Worm (Caenorhabditis elegans) whole organism, L4 larva: Measurements from ENCODE around the gene Y54E2A.8.

Source experiments
- F10B5.3 ChIP-seq: sonication (generic microtip); optimal IDR thresholded peaks from 2 replicates; lab custom pipeline; 2016; ENCODE audit warnings: mild to moderate bottlenecking, missing genetic modification characterization, missing compliant biosample characterization
- F26F4.8 ChIP-seq: fragments of 200-800 bp; sonication (Bioruptor generic); conservative IDR thresholded peaks from 2 replicates; pipeline ENCODE4 v1.3.6; 2022; ENCODE audit warnings: missing genetic modification characterization, missing compliant biosample characterization
- skn-1 ChIP-seq: fragments of 150-350 bp; optimal IDR thresholded peaks from 2 replicates; lab custom pipeline; 2014; ENCODE audit warnings: missing biosample characterization, missing genetic modification characterization
- unc-62 ChIP-seq, 3 experiments: fragments of 150-350 bp in 1 of 3; sonication (generic microtip); optimal IDR thresholded peaks in 2 of 3; peaks in 1 of 3; 1 replicate in 1 of 3; 2 replicates in 2 of 3; lab custom pipeline; 2014 to 2017; ENCODE audit warnings: missing biosample characterization in 3 of 3, missing genetic modification characterization in 3 of 3, missing genetic modification reagents in 3 of 3, missing genotype in 1 of 3

DNA sequence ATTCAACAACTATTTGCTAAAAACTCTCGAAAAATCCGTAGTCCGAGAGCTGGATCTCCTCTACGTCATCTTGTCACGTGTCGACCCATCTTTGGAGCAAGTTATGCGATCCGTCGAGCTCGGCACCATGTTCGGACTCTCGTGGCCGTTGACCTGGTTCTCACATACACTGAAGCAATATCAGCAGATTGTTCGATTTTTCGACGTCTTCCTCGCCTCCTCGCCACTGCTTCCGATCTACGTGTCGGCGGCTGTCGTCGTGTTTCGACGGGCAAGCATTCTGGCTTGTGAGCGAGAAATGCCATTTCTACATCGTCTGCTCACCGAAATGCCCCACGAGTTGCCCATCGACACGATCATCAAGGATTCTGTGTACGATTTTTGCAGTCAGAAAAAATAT is 21.2 kb downstream of the Y54E2A.8 start:
- TF ChIP-seq F10B5.3 (tag; lab: Kevin White, UChicago) (no peak), F26F4.8 (GFP tag; lab: Robert Waterston, UW) (no peak), unc-62 (GFP tag; optimal IDR thresholded peaks at IDR 0.05 in 1 of 2; lab: Kevin White, UChicago) (no peak), unc-62 (tag; optimal IDR thresholded peaks at IDR 0.05; lab: Kevin White, UChicago) (no peak), skn-1 (tag; lab: Kevin White, UChicago) (no peak)
